Worm (Caenorhabditis elegans): ENCODE results near the gene jip-1.

ce11 chrII:1297044-1297696 is 29.6 kb upstream of the jip-1 start:
- TF ChIP-seq pes-1 (GFP tag; IDR thresholded peaks at IDR 0.05) (no peak), ama-1 (optimal IDR thresholded peaks at IDR 0.05) (no peak), ets-7 (tag; optimal IDR thresholded peaks at IDR 0.05) (no peak), F13C5.2 (tag; optimal IDR thresholded peaks at IDR 0.05) (no peak), ceh-36 (tag; optimal IDR thresholded peaks at IDR 0.05) (no peak), scrt-1 (GFP tag; IDR thresholded peaks at IDR 0.05) (no peak)

Measured in whole organism, early embryonic.